Worm (Caenorhabditis elegans) whole organism, young adult: ENCODE data around the gene C05D9.9.
A peak's percentile ranks its signal among the peaks of the same experiment; 100 is the strongest.

Source experiments
- B0019.2 ChIP-seq: fragments of 200-800 bp; sonication (Bioruptor generic); conservative IDR thresholded peaks from 2 replicates; pipeline ENCODE4 v1.3.6; 2022; ENCODE audit warnings: missing genetic modification reagents, missing genetic modification characterization, missing compliant biosample characterization
- B0261.1 ChIP-seq: sonication (generic microtip); optimal IDR thresholded peaks from 2 replicates; lab custom pipeline; 2016; ENCODE audit warnings: mild to moderate bottlenecking, missing genetic modification characterization, moderate library complexity, missing compliant biosample characterization
- D2030.7 ChIP-seq: fragments of 200-800 bp; sonication (Bioruptor generic); IDR thresholded peaks from 2 replicates; pipeline ENCODE4 v1.3.6; 2022; ENCODE audit warnings: missing genetic modification reagents, missing genetic modification characterization, missing compliant biosample characterization
- F10E7.11 ChIP-seq: sonication (generic microtip); optimal IDR thresholded peaks from 2 replicates; lab custom pipeline; 2017; ENCODE audit warnings: mild to moderate bottlenecking, missing genetic modification characterization, moderate library complexity, missing compliant biosample characterization
- F57C9.4 ChIP-seq: sonication (generic microtip); optimal IDR thresholded peaks from 2 replicates; lab custom pipeline; 2017; ENCODE audit warnings: mild to moderate bottlenecking, missing genetic modification characterization, missing compliant biosample characterization
- K12H6.12 ChIP-seq: fragments of 200-800 bp; sonication (Bioruptor generic); optimal IDR thresholded peaks from 2 replicates; lab custom pipeline; 2018; ENCODE audit warnings: mild to moderate bottlenecking, missing genetic modification characterization, missing compliant biosample characterization
- Y53G8AR.9 ChIP-seq: fragments of 200-800 bp; sonication (Bioruptor generic); conservative IDR thresholded peaks from 2 replicates; pipeline ENCODE4 v1.3.6; 2022; ENCODE audit warnings: missing genetic modification reagents, missing genetic modification characterization, missing compliant biosample characterization
- Y67H2A.10 ChIP-seq: fragments of 200-800 bp; sonication (Bioruptor generic); conservative IDR thresholded peaks from 2 replicates; pipeline ENCODE4 v1.3.6; 2022; ENCODE audit warnings: missing genetic modification reagents, missing genetic modification characterization, missing compliant biosample characterization
- Y95B8A.8 ChIP-seq: fragments of 200-800 bp; sonication (Bioruptor generic); IDR thresholded peaks from 2 replicates; pipeline ENCODE4 v1.3.6; 2022; ENCODE audit warnings: missing genetic modification reagents, missing genetic modification characterization, missing compliant biosample characterization
- attf-5 ChIP-seq: fragments of 200-800 bp; sonication (Bioruptor generic); optimal IDR thresholded peaks from 2 replicates; lab custom pipeline; 2018; ENCODE audit warnings: mild to moderate bottlenecking, missing genetic modification characterization, missing compliant biosample characterization
- cebp-2 ChIP-seq: fragments of 200-800 bp; sonication (Bioruptor generic); IDR thresholded peaks from 2 replicates; pipeline ENCODE4 v1.3.6; 2022; ENCODE audit warnings: missing genetic modification characterization, missing compliant biosample characterization
- ceh-100 ChIP-seq: fragments of 200-800 bp; sonication (Bioruptor generic); IDR thresholded peaks from 2 replicates; pipeline ENCODE4 v1.3.6; 2022; ENCODE audit warnings: missing genetic modification reagents, missing genetic modification characterization, missing compliant biosample characterization
- ceh-58 ChIP-seq: fragments of 200-800 bp; sonication (Bioruptor generic); IDR thresholded peaks from 2 replicates; pipeline ENCODE4 v1.3.6; 2022; ENCODE audit warnings: missing genetic modification characterization, missing compliant biosample characterization
- ceh-91 ChIP-seq: fragments of 200-800 bp; sonication (Bioruptor generic); IDR thresholded peaks from 2 replicates; pipeline ENCODE4 v1.3.6; 2022; ENCODE audit warnings: missing genetic modification reagents, missing genetic modification characterization, missing compliant biosample characterization
- dox-1 ChIP-seq: fragments of 200-800 bp; sonication (Bioruptor generic); IDR thresholded peaks from 2 replicates; pipeline ENCODE4 v1.3.6; 2022; ENCODE audit warnings: missing genetic modification reagents, missing genetic modification characterization, missing compliant biosample characterization
- dpff-1 ChIP-seq: sonication (generic microtip); optimal IDR thresholded peaks from 2 replicates; lab custom pipeline; 2017; ENCODE audit warnings: mild to moderate bottlenecking, missing genetic modification characterization, missing compliant biosample characterization
- egl-44 ChIP-seq: fragments of 200-800 bp; sonication (Bioruptor generic); IDR thresholded peaks from 2 replicates; pipeline ENCODE4 v1.3.6; 2022; ENCODE audit warnings: missing genetic modification reagents, missing genetic modification characterization, missing compliant biosample characterization
- ekl-4 ChIP-seq: fragments of 200-800 bp; sonication (Bioruptor generic); IDR thresholded peaks from 2 replicates; pipeline ENCODE4 v1.3.6; 2022; ENCODE audit warnings: missing genetic modification reagents, missing genetic modification characterization, missing compliant biosample characterization
- him-1 ChIP-seq: sonication (generic microtip); optimal IDR thresholded peaks from 2 replicates; lab custom pipeline; 2016; ENCODE audit warnings: missing genotype, missing genetic modification reagents, missing genetic modification characterization, missing compliant biosample characterization
- hmg-1.2 ChIP-seq: fragments of 200-800 bp; sonication (Bioruptor generic); IDR thresholded peaks from 2 replicates; pipeline ENCODE4 v1.3.6; 2022; ENCODE audit warnings: missing genetic modification reagents, missing genetic modification characterization, missing compliant biosample characterization
- lin-26 ChIP-seq: fragments of 200-800 bp; sonication (Bioruptor generic); IDR thresholded peaks from 2 replicates; pipeline ENCODE4 v1.3.6; 2022; ENCODE audit warnings: missing genetic modification reagents, missing genetic modification characterization, missing compliant biosample characterization
- lsl-1 ChIP-seq: fragments of 200-800 bp; sonication (Bioruptor generic); optimal IDR thresholded peaks from 2 replicates; lab custom pipeline; 2018; ENCODE audit warnings: mild to moderate bottlenecking, missing genetic modification characterization, moderate library complexity, missing compliant biosample characterization
- madf-6 ChIP-seq: fragments of 200-800 bp; sonication (Bioruptor generic); IDR thresholded peaks from 2 replicates; pipeline ENCODE4 v1.3.6; 2022; ENCODE audit warnings: missing genetic modification reagents, missing genetic modification characterization, missing compliant biosample characterization
- nhr-80 ChIP-seq: sonication (generic microtip); optimal IDR thresholded peaks from 2 replicates; lab custom pipeline; 2016; ENCODE audit warnings: missing genetic modification characterization, missing compliant biosample characterization
- pbrm-1 ChIP-seq: fragments of 200-800 bp; sonication (Bioruptor generic); IDR thresholded peaks from 2 replicates; pipeline ENCODE4 v1.3.6; 2022; ENCODE audit warnings: missing genetic modification reagents, missing genetic modification characterization, missing compliant biosample characterization
- rec-8 ChIP-seq, 2 experiments: sonication (generic microtip); optimal IDR thresholded peaks; 2 replicates each; lab custom pipeline; 2016; ENCODE audit warnings: mild to moderate bottlenecking in 2 of 2, missing genetic modification characterization in 2 of 2, missing genetic modification reagents in 2 of 2, missing genotype in 2 of 2, missing biosample characterization in 1 of 2, missing compliant biosample characterization in 1 of 2, moderate library complexity in 1 of 2
- repo-1 ChIP-seq: sonication (generic microtip); optimal IDR thresholded peaks from 2 replicates; lab custom pipeline; 2017; ENCODE audit warnings: mild to moderate bottlenecking, missing genetic modification characterization, missing compliant biosample characterization
- rpc-1 ChIP-seq, 2 experiments: fragments of 150-350 bp in 1 of 2; sonication (generic microtip) in 1 of 2; optimal IDR thresholded peaks; 2 replicates each; lab custom pipeline; 2014 to 2018; ENCODE audit warnings: missing biosample characterization in 1 of 2, missing genetic modification characterization in 1 of 2, missing genetic modification reagents in 1 of 2, missing genotype in 1 of 2
- snpc-1.3 ChIP-seq: sonication (generic microtip); optimal IDR thresholded peaks from 2 replicates; lab custom pipeline; 2017; ENCODE audit warnings: missing genetic modification characterization, mild to moderate bottlenecking, missing compliant biosample characterization, antibody characterized with exemption, moderate library complexity, missing genotype, missing genetic modification reagents; ENCODE audit not compliant: insufficient read depth
- snpc-4 ChIP-seq, 5 experiments: fragments of 150-350 bp in 1 of 5; sonication (generic microtip) in 4 of 5; optimal IDR thresholded peaks; 2 replicates each; lab custom pipeline; 2014 to 2018; ENCODE audit warnings: missing genetic modification characterization in 5 of 5, missing biosample characterization in 3 of 5, antibody characterized with exemption in 2 of 5, mild to moderate bottlenecking in 2 of 5, missing compliant biosample characterization in 2 of 5, missing genotype in 2 of 5, moderate library complexity in 2 of 5, missing genetic modification reagents in 1 of 5
- tbp1 ChIP-seq: fragments of 200-800 bp; sonication (Bioruptor generic); optimal IDR thresholded peaks from 2 replicates; lab custom pipeline; 2018; ENCODE audit warnings: mild to moderate bottlenecking, missing genetic modification characterization, missing compliant biosample characterization
- unc-130 ChIP-seq: sonication (generic microtip); optimal IDR thresholded peaks from 2 replicates; lab custom pipeline; 2016; ENCODE audit warnings: missing genetic modification reagents, missing genetic modification characterization, missing compliant biosample characterization
- ztf-25 ChIP-seq: fragments of 200-800 bp; sonication (Bioruptor generic); IDR thresholded peaks from 2 replicates; pipeline ENCODE4 v1.3.6; 2022; ENCODE audit warnings: missing genetic modification reagents, missing genetic modification characterization, missing compliant biosample characterization

The C05D9.9 gene

ce11 chrX:1093154-1093553 is 30.9 kb downstream of the C05D9.9 start (continued):
- no peak for TF ChIP-seq rec-8 (tag; optimal IDR thresholded peaks at IDR 0.05; lab: Kevin White, UChicago)
- TF ChIP-seq lsl-1: no peak

- TF ChIP-seq unc-130 (GFP tag; lab: Kevin White, UChicago) (no peak), attf-5 (peak; percentile 7), dox-1 (GFP tag; lab: Robert Waterston, UW) (0 out of 2 replicates have a peak, but pooled peaks have one; percentile 27), lin-26 (peak; percentile 67), rpc-1 (optimal IDR thresholded peaks at IDR 0.05; lab: Kevin White, UChicago) (peak; percentile 48), rpc-1 (tag; optimal IDR thresholded peaks at IDR 0.05; lab: Kevin White, UChicago) (peak; percentile 77), pbrm-1 (GFP tag; lab: Robert Waterston, UW) (peak; percentile 71), dpff-1 (tag; lab: Kevin White, UChicago) (no peak), snpc-1.3 (tag; lab: Kevin White, UChicago) (peak; percentile 32), snpc-4 (GFP tag; optimal IDR thresholded peaks at IDR 0.05; lab: Kevin White, UChicago) (no peak), snpc-4 (tag; optimal IDR thresholded peaks at IDR 0.05; lab: Kevin White, UChicago) (peak in 1 of 4 experiments; percentile 43), B0261.1 (tag; lab: Kevin White, UChicago) (peak; percentile 58), nhr-80 (no peak), madf-6 (GFP tag; lab: Robert Waterston, UW) (peak; percentile 14; the same call in 1 of the 2 replicates), D2030.7 (GFP tag; lab: Robert Waterston, UW) (peak; percentile 65), tbp1 (GFP tag; lab: Kevin White, UChicago) (peak; percentile 88), F10E7.11 (tag; lab: Kevin White, UChicago) (no peak), K12H6.12 (tag; lab: Kevin White, UChicago) (peak; percentile 15), him-1 (tag; lab: Kevin White, UChicago) (peak; percentile 50), hmg-1.2 (GFP tag; lab: Robert Waterston, UW) (peak; percentile 40; the same call in 1 of the 2 replicates), ztf-25 (GFP tag; lab: Robert Waterston, UW) (0 out of 2 replicates have a peak, but pooled peaks have one; percentile 53)
Observed at ce11 chrX:1089676-1090075, 34.4 kb downstream of the C05D9.9 start.

- 0 out of 2 replicates have a peak, but pooled peaks have one; percentile 45 for TF ChIP-seq cebp-2
- TF ChIP-seq Y95B8A.8 (GFP tag; lab: Robert Waterston, UW): 0 out of 2 replicates have a peak, but pooled peaks have one; percentile 33
- TF ChIP-seq ceh-58 (GFP tag; lab: Robert Waterston, UW): no peak
- peak; percentile 20; the same call in 1 of the 2 replicates for TF ChIP-seq B0019.2 (GFP tag; lab: Robert Waterston, UW)
- TF ChIP-seq Y53G8AR.9: no peak
- TF ChIP-seq ceh-91 (GFP tag; lab: Robert Waterston, UW): no peak
- TF ChIP-seq egl-44 (GFP tag; lab: Robert Waterston, UW): no peak
- TF ChIP-seq ekl-4: 0 out of 2 replicates have a peak, but pooled peaks have one; percentile 39
- no peak for TF ChIP-seq Y67H2A.10 (GFP tag; lab: Robert Waterston, UW)
- peak; percentile 74 for TF ChIP-seq tbp1 (GFP tag; lab: Kevin White, UChicago)
- TF ChIP-seq pbrm-1 (GFP tag; lab: Robert Waterston, UW): peak; percentile 49; the same call in 1 of the 2 replicates
- 0 out of 2 replicates have a peak, but pooled peaks have one; percentile 26 for TF ChIP-seq ztf-25 (GFP tag; lab: Robert Waterston, UW)
- no peak for TF ChIP-seq repo-1 (tag; lab: Kevin White, UChicago)
- 0 out of 2 replicates have a peak, but pooled peaks have one; percentile 20 for TF ChIP-seq ceh-100
- peak; percentile 30 for TF ChIP-seq rpc-1 (optimal IDR thresholded peaks at IDR 0.05; lab: Kevin White, UChicago)
- peak; percentile 65 for TF ChIP-seq rpc-1 (tag; optimal IDR thresholded peaks at IDR 0.05; lab: Kevin White, UChicago)
- peak; percentile 30 for TF ChIP-seq hmg-1.2 (GFP tag; lab: Robert Waterston, UW)
- peak; percentile 57; the same call in 1 of the 2 replicates for TF ChIP-seq lin-26
- TF ChIP-seq F57C9.4 (tag; lab: Kevin White, UChicago): no peak
Observed at ce11 chrX:1089133-1089532, 34.9 kb downstream of the C05D9.9 start.
